Fruit fly (Drosophila melanogaster) whole organism, embryonic: ENCODE results near the gene Ptp4E.

Experiments used
- Asciz ChIP-seq: fragments of 200-800 bp; sonication (Bioruptor generic); optimal IDR thresholded peaks from 2 replicates; lab custom pipeline; 2017; ENCODE audit warnings: missing biosample characterization, mild to moderate bottlenecking, missing genetic modification characterization, missing genetic modification reagents
- CG10462 ChIP-seq: fragments of 200-800 bp; sonication (Bioruptor generic); optimal IDR thresholded peaks from 2 replicates; lab custom pipeline; 2016; ENCODE audit warnings: missing biosample characterization, missing genetic modification characterization
- CG10543 ChIP-seq: fragments of 200-800 bp; sonication (Bioruptor generic); optimal IDR thresholded peaks from 3 replicates; lab custom pipeline; 2017; ENCODE audit warnings: missing biosample characterization, mild to moderate bottlenecking, missing genetic modification characterization, moderate library complexity
- CG11247 ChIP-seq: fragments of 200-800 bp; sonication (Bioruptor generic); IDR thresholded peaks from 2 replicates; pipeline ENCODE4 v1.3.6; 2022; ENCODE audit warnings: missing biosample characterization, missing genetic modification characterization
- CG13287 ChIP-seq: fragments of 200-800 bp; sonication (Bioruptor generic); IDR thresholded peaks from 2 replicates; pipeline ENCODE4 v1.3.6; 2022; ENCODE audit warnings: missing biosample characterization, missing genetic modification characterization; ENCODE audit not compliant: partially characterized antibody
- CG13424 ChIP-seq: fragments of 200-800 bp; sonication (Bioruptor generic); optimal IDR thresholded peaks from 2 replicates; lab custom pipeline; 2019; ENCODE audit warnings: missing biosample characterization, mild to moderate bottlenecking, missing genetic modification characterization, moderate library complexity
- CG14710 ChIP-seq: fragments of 200-800 bp; sonication (Bioruptor generic); optimal IDR thresholded peaks from 3 replicates; lab custom pipeline; 2019; ENCODE audit warnings: missing biosample characterization, mild to moderate bottlenecking, missing genetic modification characterization, moderate library complexity
- CG16813 ChIP-seq: fragments of 200-800 bp; sonication (Bioruptor generic); IDR thresholded peaks from 3 replicates; pipeline ENCODE4 v1.3.6; 2022; ENCODE audit warnings: missing biosample characterization, missing genetic modification characterization; ENCODE audit not compliant: partially characterized antibody
- CG17328 ChIP-seq: fragments of 200-800 bp; sonication (Bioruptor generic); IDR thresholded peaks from 2 replicates; pipeline ENCODE4 v1.3.6; 2022; ENCODE audit warnings: missing biosample characterization, missing genetic modification characterization
- CG17612 ChIP-seq: fragments of 200-800 bp; sonication (Bioruptor generic); IDR thresholded peaks from 2 replicates; pipeline ENCODE4 v1.3.6; 2022; ENCODE audit warnings: missing biosample characterization, missing genetic modification characterization
- CG2120 ChIP-seq: fragments of 200-800 bp; sonication (Bioruptor generic); optimal IDR thresholded peaks from 3 replicates; lab custom pipeline; 2016; ENCODE audit warnings: missing biosample characterization, missing genetic modification characterization
- CG30403 ChIP-seq: fragments of 200-800 bp; sonication (Bioruptor generic); optimal IDR thresholded peaks from 3 replicates; lab custom pipeline; 2016; ENCODE audit warnings: missing biosample characterization, missing genetic modification characterization
- CG33213 ChIP-seq: fragments of 200-800 bp; sonication (Bioruptor generic); optimal IDR thresholded peaks from 3 replicates; lab custom pipeline; 2016; ENCODE audit warnings: missing biosample characterization, missing genetic modification characterization
- CG4360 ChIP-seq: fragments of 200-800 bp; sonication (Bioruptor generic); IDR thresholded peaks from 2 replicates; pipeline ENCODE4 v1.3.6; 2022; ENCODE audit warnings: missing biosample characterization, missing genetic modification characterization
- CG7556 ChIP-seq: fragments of 200-800 bp; sonication (Bioruptor generic); optimal IDR thresholded peaks from 2 replicates; lab custom pipeline; 2017; ENCODE audit warnings: missing biosample characterization, mild to moderate bottlenecking, missing genetic modification characterization
- CG9609 ChIP-seq: fragments of 200-800 bp; sonication (Bioruptor generic); optimal IDR thresholded peaks from 3 replicates; lab custom pipeline; 2016; ENCODE audit warnings: missing biosample characterization, missing genetic modification characterization
- CG9932 ChIP-seq: fragments of 200-800 bp; sonication (Bioruptor generic); IDR thresholded peaks from 2 replicates; pipeline ENCODE4 v1.3.6; 2022; ENCODE audit warnings: missing biosample characterization, missing genetic modification characterization
- CTCF ChIP-seq: fragments of 200-800 bp; sonication (Bioruptor generic); optimal IDR thresholded peaks from 2 replicates; lab custom pipeline; 2017; ENCODE audit warnings: missing biosample characterization, mild to moderate bottlenecking, missing genetic modification characterization, moderate library complexity
- Camta ChIP-seq: fragments of 200-800 bp; sonication (Bioruptor generic); optimal IDR thresholded peaks from 2 replicates; lab custom pipeline; 2016; ENCODE audit warnings: missing biosample characterization, missing genetic modification characterization
- Dbx ChIP-seq: fragments of 200-800 bp; sonication (Bioruptor generic); IDR thresholded peaks from 3 replicates; pipeline ENCODE4 v1.3.6; 2022; ENCODE audit warnings: missing biosample characterization, missing genetic modification characterization
- Dip2 ChIP-seq: fragments of 200-800 bp; sonication (Bioruptor generic); IDR thresholded peaks from 2 replicates; pipeline ENCODE4 v1.3.6; 2022; ENCODE audit warnings: missing biosample characterization, missing genetic modification characterization
- Dref ChIP-seq: fragments of 200-800 bp; sonication (Bioruptor generic); IDR thresholded peaks from 2 replicates; pipeline ENCODE4 v1.3.6; 2022; ENCODE audit warnings: missing biosample characterization, missing genetic modification characterization
- HHEX ChIP-seq: fragments of 200-800 bp; sonication (Bioruptor generic); optimal IDR thresholded peaks from 3 replicates; lab custom pipeline; 2017; ENCODE audit warnings: missing biosample characterization, mild to moderate bottlenecking, missing genetic modification characterization, missing genetic modification reagents
- HLH54F ChIP-seq: fragments of 200-800 bp; sonication (Bioruptor generic); optimal IDR thresholded peaks from 3 replicates; lab custom pipeline; 2016; ENCODE audit warnings: missing biosample characterization, missing genetic modification characterization
- Med ChIP-seq: fragments of 200-800 bp; sonication (Bioruptor generic); peaks from one replicate; lab custom pipeline; 2016; ENCODE audit warnings: missing biosample characterization, missing genetic modification characterization, mild to moderate bottlenecking, inconsistent platforms, moderate library complexity
- Nf-YC ChIP-seq: fragments of 200-800 bp; optimal IDR thresholded peaks from 3 replicates; lab custom pipeline; 2019; ENCODE audit warnings: missing biosample characterization, mild to moderate bottlenecking, missing genetic modification characterization, moderate library complexity
- Opbp ChIP-seq: fragments of 200-800 bp; sonication (Bioruptor generic); IDR thresholded peaks from 3 replicates; pipeline ENCODE4 v1.3.6; 2022; ENCODE audit warnings: missing biosample characterization, missing genetic modification characterization; ENCODE audit not compliant: partially characterized antibody
- Scr ChIP-seq: fragments of 200-800 bp; sonication (Bioruptor generic); IDR thresholded peaks from 2 replicates; pipeline ENCODE4 v1.3.6; 2022; ENCODE audit warnings: missing biosample characterization, missing genetic modification characterization; ENCODE audit not compliant: partially characterized antibody
- Six4 ChIP-seq: fragments of 200-800 bp; sonication (Bioruptor generic); optimal IDR thresholded peaks from 2 replicates; lab custom pipeline; 2016; ENCODE audit warnings: missing biosample characterization, missing genetic modification characterization
- Spps ChIP-seq: fragments of 200-800 bp; sonication (Bioruptor generic); optimal IDR thresholded peaks from 2 replicates; lab custom pipeline; 2018; ENCODE audit warnings: missing biosample characterization, mild to moderate bottlenecking, missing genetic modification characterization
- amos ChIP-seq: fragments of 200-800 bp; sonication (Bioruptor generic); IDR thresholded peaks from 2 replicates; pipeline ENCODE4 v1.3.6; 2022; ENCODE audit warnings: missing biosample characterization, missing genetic modification characterization; ENCODE audit not compliant: partially characterized antibody
- bab2 ChIP-seq: fragments of 200-800 bp; sonication (Bioruptor generic); optimal IDR thresholded peaks from 2 replicates; lab custom pipeline; 2016; ENCODE audit warnings: missing biosample characterization, missing genetic modification characterization
- cwo ChIP-seq: fragments of 200-800 bp; sonication (Bioruptor generic); optimal IDR thresholded peaks from 3 replicates; lab custom pipeline; 2017; ENCODE audit warnings: missing biosample characterization, missing genetic modification characterization, mild to moderate bottlenecking, moderate library complexity, missing genetic modification reagents
- gsb-n ChIP-seq: fragments of 200-800 bp; sonication (Bioruptor generic); optimal IDR thresholded peaks from 3 replicates; lab custom pipeline; 2018; ENCODE audit warnings: missing biosample characterization, mild to moderate bottlenecking, missing genetic modification characterization
- her ChIP-seq: fragments of 200-800 bp; sonication (Bioruptor generic); optimal IDR thresholded peaks from 2 replicates; lab custom pipeline; 2016; ENCODE audit warnings: missing biosample characterization, missing genetic modification characterization
- hkb ChIP-seq, 2 experiments: fragments of 200-800 bp in 1 of 2; fragments of >200 bp in 1 of 2; sonication (Bioruptor generic) in 1 of 2; IDR thresholded peaks in 1 of 2; optimal IDR thresholded peaks in 1 of 2; 2 replicates each; pipeline versions ENCODE4 v1.3.6 to Lab custom; 2017 to 2022; ENCODE audit warnings: missing biosample characterization in 1 of 2, missing genetic modification characterization in 1 of 2
- hth ChIP-seq: fragments of >200 bp; optimal IDR thresholded peaks from 2 replicates; lab custom pipeline; 2017; ENCODE audit warnings: inconsistent platforms
- inv ChIP-seq: fragments of 200-800 bp; sonication (Bioruptor generic); IDR thresholded peaks from 2 replicates; pipeline ENCODE4 v1.3.6; 2022; ENCODE audit warnings: missing biosample characterization, missing genetic modification characterization; ENCODE audit not compliant: partially characterized antibody
- kay ChIP-seq: fragments of 200-800 bp; sonication (Bioruptor generic); optimal IDR thresholded peaks from 2 replicates; lab custom pipeline; 2016; ENCODE audit warnings: missing biosample characterization, missing genetic modification characterization
- nerfin-1 ChIP-seq: fragments of 200-800 bp; sonication (Bioruptor generic); optimal IDR thresholded peaks from 3 replicates; lab custom pipeline; 2019; ENCODE audit warnings: missing biosample characterization, mild to moderate bottlenecking, missing genetic modification characterization, moderate library complexity
- nerfin-2 ChIP-seq: fragments of 200-800 bp; sonication (Bioruptor generic); IDR thresholded peaks from 2 replicates; pipeline ENCODE4 v1.3.6; 2022; ENCODE audit warnings: missing biosample characterization, missing genetic modification characterization; ENCODE audit not compliant: partially characterized antibody
- nom ChIP-seq: fragments of 200-800 bp; sonication (Bioruptor generic); optimal IDR thresholded peaks from 2 replicates; lab custom pipeline; 2017; ENCODE audit warnings: missing biosample characterization, missing genetic modification characterization, mild to moderate bottlenecking, moderate library complexity, missing genetic modification reagents
- repo ChIP-seq: fragments of 200-800 bp; sonication (Bioruptor generic); optimal IDR thresholded peaks from 2 replicates; lab custom pipeline; 2016; ENCODE audit warnings: missing biosample characterization, missing genetic modification characterization
- sisA ChIP-seq: fragments of 200-800 bp; sonication (Bioruptor generic); IDR thresholded peaks from 2 replicates; pipeline ENCODE4 v1.3.6; 2022; ENCODE audit warnings: missing biosample characterization, missing genetic modification characterization
- slbo ChIP-seq: fragments of 200-800 bp; sonication (Bioruptor generic); IDR thresholded peaks from 2 replicates; pipeline ENCODE4 v1.3.6; 2022; ENCODE audit warnings: missing biosample characterization, missing genetic modification characterization
- slou ChIP-seq: fragments of 200-800 bp; sonication (Bioruptor generic); optimal IDR thresholded peaks from 3 replicates; lab custom pipeline; 2016; ENCODE audit warnings: missing biosample characterization, missing genetic modification characterization
- unc-4 ChIP-seq: fragments of 200-800 bp; sonication (Bioruptor generic); IDR thresholded peaks from 2 replicates; pipeline ENCODE4 v1.3.6; 2022; ENCODE audit warnings: missing biosample characterization, missing genetic modification characterization; ENCODE audit not compliant: partially characterized antibody
- zf30C ChIP-seq: fragments of 200-800 bp; sonication (Bioruptor generic); optimal IDR thresholded peaks from 3 replicates; lab custom pipeline; 2018; ENCODE audit warnings: missing biosample characterization, mild to moderate bottlenecking, missing genetic modification characterization
- zfh2 ChIP-seq: fragments of 200-800 bp; sonication (Bioruptor generic); optimal IDR thresholded peaks from 2 replicates; lab custom pipeline; 2016; ENCODE audit warnings: missing biosample characterization, missing genetic modification characterization

The Ptp4E gene

dm6 chrX:4955788-4956442 lies 17.0 kb downstream of the Ptp4E start (continued):
- TF ChIP-seq CG13287 (peak; percentile 96), CG10543 (peak; percentile 46), CG33213 (peak; percentile 92), gsb-n (tag; lab: Kevin White, UChicago) (peak; percentile 3), Dref (GFP tag; lab: Robert Waterston, UW) (peak; percentile 37; the same call in 1 of the 2 replicates), her (GFP tag; lab: Kevin White, UChicago) (peak; percentile 39), CG17612 (GFP tag; lab: Robert Waterston, UW) (no peak), Asciz (GFP tag; lab: Kevin White, UChicago) (peak; percentile 8), cwo (GFP tag; lab: Kevin White, UChicago) (no peak), CG13424 (tag; lab: Kevin White, UChicago) (peak; percentile 16), HHEX (GFP tag; lab: Kevin White, UChicago) (peak; percentile 27), CG10462 (GFP tag; lab: Kevin White, UChicago) (peak; percentile 51), CG9932 (GFP tag; lab: Robert Waterston, UW) (peak; percentile 53), zf30C (GFP tag; lab: Kevin White, UChicago) (peak; percentile 5), CG4360 (GFP tag; lab: Robert Waterston, UW) (peak; percentile 83), zfh2 (GFP tag; lab: Kevin White, UChicago) (peak; percentile 14), slou (no peak), Med (peak; percentile 83), CTCF (GFP tag; lab: Kevin White, UChicago) (peak; percentile 61), repo (GFP tag; lab: Kevin White, UChicago) (peak; percentile 29), CG7556 (GFP tag; lab: Kevin White, UChicago) (peak; percentile 1), hkb (optimal IDR thresholded peaks at IDR 0.05; lab: Kevin White, UChicago) (peak; percentile 14), hkb (GFP tag; IDR thresholded peaks at IDR 0.05; lab: Robert Waterston, UW) (peak; percentile 40; the same call in 1 of the 2 replicates), nerfin-2 (peak; percentile 86), hth (lab: Kevin White, UChicago) (no peak), kay (no peak), nerfin-1 (tag; lab: Kevin White, UChicago) (no peak), Opbp (GFP tag; lab: Robert Waterston, UW) (peak; percentile 95), CG14710 (peak; percentile 35), unc-4 (peak; percentile 94), nom (peak; percentile 14), inv (GFP tag; lab: Robert Waterston, UW) (peak; percentile 90), Spps (no peak), HLH54F (GFP tag; lab: Kevin White, UChicago) (no peak), amos (GFP tag; lab: Robert Waterston, UW) (peak; percentile 95), CG16813 (GFP tag; lab: Robert Waterston, UW) (peak; percentile 92), bab2 (GFP tag; lab: Kevin White, UChicago) (no peak), Six4 (GFP tag; lab: Kevin White, UChicago) (no peak), CG17328 (peak; percentile 10; the same call in 1 of the 2 replicates), CG2120 (peak; percentile 25), sisA (GFP tag; lab: Robert Waterston, UW) (0 out of 2 replicates have a peak, but pooled peaks have one; percentile 19), Dip2 (GFP tag; lab: Robert Waterston, UW) (no peak), CG9609 (GFP tag; lab: Kevin White, UChicago) (no peak), Camta (GFP tag; lab: Kevin White, UChicago) (no peak), CG30403 (peak; percentile 12), slbo (GFP tag; lab: Robert Waterston, UW) (no peak), Scr (GFP tag; lab: Robert Waterston, UW) (peak; percentile 95), Nf-YC (tag; lab: Kevin White, UChicago) (peak; percentile 57), Dbx (GFP tag; lab: Robert Waterston, UW) (0 out of 3 replicates have a peak, but pooled peaks have one; percentile 14), CG11247 (GFP tag; lab: Robert Waterston, UW) (no peak)
